Worm (Caenorhabditis elegans): ENCODE measurements around the gene T16A1.5.

The T16A1.5 gene

DNA sequence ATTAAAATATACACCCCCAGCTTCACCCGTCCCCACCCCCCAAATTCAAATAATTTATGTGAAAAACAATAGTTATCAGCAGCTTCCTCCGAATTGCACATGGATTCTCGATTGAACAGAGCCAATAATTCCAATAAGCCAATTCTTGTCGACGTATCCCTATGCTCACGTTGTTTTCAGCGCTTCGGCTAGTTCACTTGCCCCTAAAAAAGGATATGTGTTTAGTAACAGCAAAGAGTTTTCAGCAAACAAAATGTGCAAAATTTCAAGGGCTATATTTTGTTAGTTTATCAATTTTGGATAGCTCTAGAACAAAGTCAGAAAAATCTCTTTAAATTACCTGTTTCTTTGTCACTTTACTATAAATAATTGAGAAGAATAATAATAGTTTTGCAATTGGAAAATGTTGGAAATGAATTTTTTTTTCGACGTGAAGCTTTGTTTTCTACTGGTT lies at the start of gene T16A1.5, which contains the start of gene fbxc-49:
TSS of gene T16A1.5 (minus strand) at position 101 of the 454 bp plus-strand sequence.
TSS of gene fbxc-49 (plus strand) at position 404 of the 454 bp plus-strand sequence.
- TF ChIP-seq unc-62 (GFP tag; optimal IDR thresholded peaks at IDR 0.05) = no peak

DNA sequence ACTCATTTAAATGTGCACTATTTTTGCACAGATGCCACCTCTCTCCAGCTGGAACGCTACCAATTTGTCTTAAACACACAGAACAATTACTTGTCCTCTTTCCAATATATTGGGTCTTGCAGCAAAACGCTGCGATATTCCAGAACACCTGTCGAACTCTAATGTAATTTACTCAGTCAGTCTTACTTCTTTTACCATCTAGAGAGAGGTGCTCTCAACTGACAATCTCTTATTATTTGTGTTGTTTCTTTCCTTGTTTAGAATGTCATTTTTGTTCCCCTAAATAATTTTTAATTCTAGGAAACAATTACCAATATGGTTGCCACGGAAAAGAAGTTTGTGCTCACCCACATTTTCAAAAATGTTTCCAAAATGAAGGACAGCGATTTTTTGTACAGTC lies 47.1 kb upstream of the T16A1.5 start, which contains the start of gene sdz-28:
TSS of gene sdz-28 (plus strand) at position 301 of the 400 bp plus-strand sequence.
- no peak for TF ChIP-seq unc-62 (GFP tag; optimal IDR thresholded peaks at IDR 0.05)

DNA sequence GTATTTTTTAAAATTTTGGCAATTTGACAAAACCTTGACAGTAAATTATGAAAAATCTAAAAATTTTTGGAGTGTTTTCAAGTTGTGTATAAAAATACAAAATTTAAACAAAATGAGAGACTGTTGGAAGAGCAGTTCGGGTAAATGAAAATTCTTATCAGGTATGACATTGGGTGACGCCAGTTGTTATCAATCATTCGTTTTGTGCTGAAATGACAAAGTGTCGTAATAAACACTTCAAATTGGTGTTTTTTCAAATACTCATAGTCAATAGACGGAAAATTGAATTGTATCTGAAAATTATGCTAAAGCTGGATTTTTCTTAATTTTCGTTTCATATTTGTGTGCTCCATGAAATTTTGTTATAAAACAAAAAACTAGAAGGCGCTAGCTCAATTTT lies 39.1 kb upstream of the T16A1.5 start:
- TF ChIP-seq unc-62 (GFP tag; optimal IDR thresholded peaks at IDR 0.05) = no peak

DNA sequence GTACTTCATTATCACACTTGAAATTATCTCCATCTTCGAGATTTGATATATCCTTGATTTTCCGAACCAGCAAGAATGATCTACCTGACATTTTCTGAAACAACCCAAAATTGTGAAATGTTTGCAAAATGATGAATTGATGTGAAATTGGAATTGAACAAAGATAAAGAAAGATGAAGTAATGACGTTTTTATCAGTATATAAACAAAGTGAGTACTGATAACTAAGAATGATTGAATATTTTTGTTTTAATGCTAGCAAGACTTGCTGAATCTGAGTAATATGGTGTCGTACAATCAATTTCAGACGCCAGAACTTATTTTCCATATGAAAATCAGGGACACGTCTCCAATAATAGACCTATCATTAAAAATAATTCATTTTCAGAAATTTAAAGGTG lies 38.5 kb upstream of the T16A1.5 start, which contains the start of gene math-37:
TSS of gene math-37 (minus strand) at position 101 of the 400 bp plus-strand sequence.
- TF ChIP-seq unc-62 (GFP tag; optimal IDR thresholded peaks at IDR 0.05) = no peak

DNA sequence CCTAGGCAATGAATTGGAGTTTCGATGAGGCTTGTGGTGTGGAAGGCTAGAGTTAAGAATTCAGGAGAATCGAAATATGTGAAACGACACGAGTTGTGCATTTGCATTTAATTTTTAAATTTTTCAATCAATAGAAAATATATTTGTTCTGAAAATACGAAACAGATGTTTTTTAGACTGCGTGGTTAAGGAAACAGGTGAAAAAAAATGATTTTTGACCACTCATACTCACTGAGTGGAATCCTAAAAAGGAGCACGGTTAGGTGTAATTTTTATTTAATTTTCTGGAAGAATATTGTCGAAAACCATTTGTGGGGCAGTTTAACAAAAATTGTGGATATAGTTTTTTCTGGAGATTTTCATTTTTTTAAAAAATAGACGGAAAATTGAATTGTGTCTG lies 33.2 kb upstream of the T16A1.5 start, which contains the start of gene srh-195:
TSS of gene srh-195 (minus strand) at position 101 of the 400 bp plus-strand sequence.
- no peak for TF ChIP-seq unc-62 (GFP tag; optimal IDR thresholded peaks at IDR 0.05)

DNA sequence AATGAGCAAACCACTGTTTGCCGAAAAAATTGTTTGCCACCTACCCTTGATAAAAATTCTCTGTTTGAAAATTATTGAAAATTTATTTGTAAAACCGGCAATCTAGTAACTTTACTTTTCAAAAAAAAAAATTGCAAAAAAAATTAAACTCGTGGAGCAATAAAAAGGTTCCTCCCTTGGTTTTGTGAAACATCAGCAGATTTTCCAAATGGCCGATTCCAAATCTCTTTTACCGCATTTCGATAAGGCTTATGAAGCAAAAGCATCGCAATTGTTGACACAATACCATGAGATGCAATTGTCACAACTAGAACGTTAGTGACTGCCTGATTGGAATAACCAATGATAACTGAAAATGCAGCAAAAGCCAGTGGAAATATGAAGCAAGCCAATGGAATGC lies 30.9 kb upstream of the T16A1.5 start:
- TF ChIP-seq unc-62 (GFP tag; optimal IDR thresholded peaks at IDR 0.05) = no peak

DNA sequence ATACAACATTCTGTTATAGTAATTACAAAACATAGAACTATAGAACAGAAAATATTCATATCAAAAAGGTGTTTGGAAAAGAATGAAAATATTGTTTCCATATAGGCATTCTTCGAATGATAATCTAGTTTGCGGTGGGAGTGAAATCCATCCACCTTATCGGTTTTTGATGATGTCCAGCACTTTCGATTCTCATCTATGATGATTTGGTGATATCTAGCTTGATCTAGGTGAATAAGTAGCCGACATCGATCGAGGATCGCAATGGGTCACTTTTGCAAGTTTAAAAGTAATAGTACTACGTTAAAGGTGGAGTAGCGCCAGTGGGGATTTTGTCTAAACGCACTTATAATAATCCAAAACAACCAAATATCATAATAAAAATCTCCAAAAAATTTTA lies 29.3 kb upstream of the T16A1.5 start, which contains the start of gene R52.6:
TSS of gene R52.6 (minus strand) at position 101 of the 400 bp plus-strand sequence.
- no peak for TF ChIP-seq unc-62 (GFP tag; optimal IDR thresholded peaks at IDR 0.05)

DNA sequence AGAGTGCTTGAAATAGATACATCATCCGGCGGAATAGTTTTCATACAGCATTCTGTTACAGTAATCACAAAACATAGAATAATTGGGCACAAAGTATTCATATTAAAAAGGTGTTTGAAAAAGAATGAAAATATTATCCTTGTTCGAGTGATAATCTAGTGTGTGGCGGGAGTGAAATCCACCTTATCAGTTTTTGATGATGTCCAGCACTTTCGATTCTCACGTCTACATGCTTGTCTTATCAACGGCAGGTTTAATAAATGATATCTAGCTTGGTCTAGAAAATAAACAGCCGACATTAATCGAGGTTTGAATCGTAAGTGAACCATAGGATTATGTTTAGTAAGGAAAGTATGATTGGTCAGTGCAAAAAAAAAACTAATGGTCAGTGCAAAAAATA lies 26.3 kb upstream of the T16A1.5 start, which contains the start of gene R52.5:
TSS of gene R52.5 (minus strand) at position 101 of the 400 bp plus-strand sequence.
- no peak for TF ChIP-seq unc-62 (GFP tag; optimal IDR thresholded peaks at IDR 0.05)

DNA sequence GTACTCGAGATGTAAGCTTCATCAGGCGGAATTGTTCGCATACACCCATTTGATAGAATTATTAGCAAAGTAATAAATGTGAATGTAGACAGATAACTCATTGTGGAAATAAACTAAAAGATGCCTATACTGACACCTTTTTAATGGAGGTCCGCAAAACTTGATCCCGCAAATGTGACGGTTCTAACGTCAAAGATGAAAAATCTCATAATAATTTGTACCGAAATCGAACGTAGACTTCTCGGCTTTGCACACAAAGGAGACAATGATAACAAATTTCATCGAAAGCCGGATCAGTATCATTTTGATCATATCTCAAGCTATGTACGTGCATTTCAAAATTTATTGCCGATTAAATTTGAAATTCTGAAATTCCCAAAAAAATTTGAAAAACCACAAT lies 24.7 kb upstream of the T16A1.5 start, which contains the start of gene R52.4:
TSS of gene R52.4 (minus strand) at position 101 of the 400 bp plus-strand sequence.
- no peak for TF ChIP-seq unc-62 (GFP tag; optimal IDR thresholded peaks at IDR 0.05)

DNA sequence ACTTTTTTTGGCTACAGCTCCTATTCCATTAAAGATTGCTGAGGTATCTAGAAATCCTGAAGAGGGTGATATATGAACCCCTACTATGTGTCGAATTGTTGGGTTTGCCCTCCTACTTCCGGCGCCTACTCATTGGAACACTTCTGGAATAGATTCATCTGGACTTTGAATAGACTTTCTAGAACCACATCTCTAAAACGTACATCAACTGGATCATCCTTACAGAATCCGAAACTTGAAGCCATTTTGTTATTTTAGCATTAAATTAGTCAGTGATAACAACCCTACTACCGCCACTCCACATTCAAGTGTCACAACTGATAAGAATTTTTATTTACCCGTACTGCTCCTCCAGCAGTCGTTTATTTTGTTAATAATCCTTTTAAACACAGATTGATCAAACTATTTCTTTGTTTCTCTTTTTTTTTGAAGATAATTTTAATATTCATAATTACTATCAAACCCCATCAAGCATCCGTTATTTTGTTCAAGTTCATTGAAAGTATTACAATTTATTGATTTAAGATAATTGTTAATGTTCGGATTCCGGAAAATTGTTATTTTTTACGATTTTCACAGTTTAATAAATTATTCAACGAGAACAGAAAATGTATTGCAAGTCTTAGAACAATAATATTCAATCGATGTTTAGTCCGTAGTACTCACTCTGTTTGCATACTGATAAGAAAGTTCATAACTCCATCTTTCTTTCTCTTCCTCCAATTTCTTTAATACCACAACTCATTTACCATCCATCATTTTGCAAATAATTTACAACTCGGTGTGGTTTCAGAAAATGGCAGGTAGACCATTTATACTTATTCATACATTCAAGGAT lies 15.7 kb upstream of the T16A1.5 start, which contains the start of gene math-42:
TSS of gene math-42 (plus strand) at position 788 of the 838 bp plus-strand sequence.
- no peak for TF ChIP-seq unc-62 (GFP tag; optimal IDR thresholded peaks at IDR 0.05)

DNA sequence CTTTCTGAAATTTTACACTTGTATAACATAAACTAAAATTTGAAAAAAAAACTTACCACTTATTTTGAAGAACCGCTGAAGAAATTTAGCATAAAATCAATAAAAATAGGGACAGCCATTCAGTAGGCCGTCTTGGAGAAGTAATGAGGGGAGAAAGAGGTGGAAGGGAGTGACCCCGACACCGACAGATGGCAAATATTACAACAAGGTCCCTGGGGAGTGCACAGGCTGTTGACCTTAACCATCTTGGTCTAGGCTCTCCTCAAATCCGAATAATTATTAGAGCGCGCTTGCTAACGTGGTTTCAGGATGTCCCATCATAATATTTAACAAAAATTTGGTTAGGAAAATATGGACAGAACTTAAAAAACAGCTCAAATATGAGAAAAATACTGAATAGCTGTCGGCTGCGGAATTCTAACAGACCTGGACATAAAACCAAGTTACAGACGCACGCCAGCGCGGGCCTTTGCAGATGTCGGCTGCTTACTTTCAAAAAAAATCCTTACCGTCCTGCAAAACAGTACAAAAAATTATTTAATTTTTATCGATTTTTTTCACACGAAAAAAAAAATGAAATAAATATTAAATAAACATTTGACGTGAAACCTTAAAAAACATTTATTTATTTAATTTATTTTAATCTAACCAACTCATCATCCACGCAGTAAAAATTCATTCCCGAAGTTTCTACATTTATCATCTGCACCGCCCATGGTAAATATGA lies 11.5 kb upstream of the T16A1.5 start, which contains the start of gene T16A1.2:
TSS of gene T16A1.2 (plus strand) at position 677 of the 727 bp plus-strand sequence.
- TF ChIP-seq unc-62 (GFP tag; optimal IDR thresholded peaks at IDR 0.05) = no peak

DNA sequence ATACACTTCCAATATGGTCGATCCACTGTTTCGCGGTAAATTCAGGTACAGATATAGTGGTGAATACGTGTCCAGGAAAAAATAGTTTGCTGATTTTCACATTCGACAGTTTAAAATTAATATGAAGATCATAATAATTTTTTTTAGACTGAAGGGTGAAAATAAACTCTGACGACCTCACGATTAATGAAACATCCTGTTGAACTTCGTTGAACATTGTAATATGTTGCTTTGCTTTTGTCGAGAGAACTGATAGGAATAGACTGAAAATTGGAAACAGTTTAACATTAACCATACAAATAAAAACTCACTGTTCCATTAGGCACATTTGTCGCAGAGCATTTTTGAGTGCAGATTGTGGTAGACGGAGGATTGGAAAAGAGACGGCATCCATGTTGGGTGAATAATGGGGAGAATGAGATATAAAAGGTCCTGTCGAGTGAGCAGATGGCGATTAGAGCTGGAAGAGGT lies 9.9 kb upstream of the T16A1.5 start, which contains the start of gene fbxb-37:
TSS of gene fbxb-37 (minus strand) at position 421 of the 471 bp plus-strand sequence.
- no peak for TF ChIP-seq unc-62 (GFP tag; optimal IDR thresholded peaks at IDR 0.05)

DNA sequence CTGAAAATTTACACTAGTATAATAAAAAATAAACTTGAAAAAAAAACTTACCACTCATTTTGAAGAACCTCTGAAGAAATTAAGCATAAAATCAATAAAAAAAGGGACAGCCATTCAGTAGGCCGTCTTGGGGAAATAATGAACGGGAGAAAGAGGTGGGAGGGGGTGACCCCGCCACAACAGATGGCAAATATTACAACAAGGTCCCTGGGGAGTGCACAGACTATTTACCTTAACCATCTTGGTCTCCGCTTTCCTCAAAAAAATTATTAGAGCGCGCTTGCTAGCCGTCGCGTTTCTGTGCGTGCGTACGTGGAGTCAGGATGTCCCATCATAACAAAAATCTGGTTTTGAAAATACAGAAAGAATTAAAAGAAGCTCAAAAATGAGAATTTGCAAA lies 8.3 kb upstream of the T16A1.5 start, which contains the start of gene T16A1.10:
TSS of gene T16A1.10 (minus strand) at position 123 of the 400 bp plus-strand sequence.
- TF ChIP-seq unc-62 (GFP tag; optimal IDR thresholded peaks at IDR 0.05) = no peak

DNA sequence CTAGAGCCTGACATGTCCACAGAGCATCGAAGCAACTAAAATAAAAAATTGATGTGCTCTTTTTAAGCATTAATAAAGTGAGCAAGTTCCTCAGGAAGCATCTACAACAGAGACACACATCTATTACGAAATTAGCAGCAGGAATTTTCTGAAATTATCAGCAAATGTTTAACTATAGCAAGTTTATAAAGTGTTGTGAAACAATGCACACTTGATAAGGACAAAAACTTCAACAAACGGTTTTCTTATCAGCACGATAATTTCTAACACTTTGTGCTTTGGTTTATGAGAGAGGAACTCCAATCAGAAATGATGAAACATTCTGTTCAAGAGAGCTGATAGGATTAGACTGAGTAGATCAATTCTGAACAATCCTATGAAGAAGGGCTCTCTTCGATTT lies 7.0 kb upstream of the T16A1.5 start, which contains the start of gene trpl-5:
TSS of gene trpl-5 (minus strand) at position 32 of the 400 bp plus-strand sequence.
- TF ChIP-seq unc-62 (GFP tag; optimal IDR thresholded peaks at IDR 0.05) = no peak

DNA sequence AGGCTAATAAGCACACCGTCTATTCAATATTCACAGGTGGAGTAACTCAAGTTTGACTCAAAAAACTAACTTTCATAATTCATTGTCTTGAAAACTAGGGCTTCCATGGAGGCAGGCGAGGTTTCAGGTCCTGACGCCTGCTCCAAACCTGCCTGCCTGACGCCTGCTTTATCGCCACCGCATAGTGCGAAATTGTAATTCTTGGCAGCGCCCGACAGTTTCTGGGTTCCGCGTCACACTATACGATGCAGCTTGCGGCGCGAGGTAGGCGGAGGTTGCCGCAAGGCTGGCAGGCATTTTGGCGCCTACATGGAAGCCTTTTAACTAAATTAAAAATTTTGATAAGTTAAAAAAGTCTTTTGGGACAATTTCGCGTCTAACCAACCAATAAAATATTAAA lies 3.6 kb upstream of the T16A1.5 start:
- TF ChIP-seq unc-62 (GFP tag; optimal IDR thresholded peaks at IDR 0.05) = no peak

Measured in whole organism, dauer.